Fruit fly (Drosophila melanogaster): ENCODE data around the gene vari.

DNA sequence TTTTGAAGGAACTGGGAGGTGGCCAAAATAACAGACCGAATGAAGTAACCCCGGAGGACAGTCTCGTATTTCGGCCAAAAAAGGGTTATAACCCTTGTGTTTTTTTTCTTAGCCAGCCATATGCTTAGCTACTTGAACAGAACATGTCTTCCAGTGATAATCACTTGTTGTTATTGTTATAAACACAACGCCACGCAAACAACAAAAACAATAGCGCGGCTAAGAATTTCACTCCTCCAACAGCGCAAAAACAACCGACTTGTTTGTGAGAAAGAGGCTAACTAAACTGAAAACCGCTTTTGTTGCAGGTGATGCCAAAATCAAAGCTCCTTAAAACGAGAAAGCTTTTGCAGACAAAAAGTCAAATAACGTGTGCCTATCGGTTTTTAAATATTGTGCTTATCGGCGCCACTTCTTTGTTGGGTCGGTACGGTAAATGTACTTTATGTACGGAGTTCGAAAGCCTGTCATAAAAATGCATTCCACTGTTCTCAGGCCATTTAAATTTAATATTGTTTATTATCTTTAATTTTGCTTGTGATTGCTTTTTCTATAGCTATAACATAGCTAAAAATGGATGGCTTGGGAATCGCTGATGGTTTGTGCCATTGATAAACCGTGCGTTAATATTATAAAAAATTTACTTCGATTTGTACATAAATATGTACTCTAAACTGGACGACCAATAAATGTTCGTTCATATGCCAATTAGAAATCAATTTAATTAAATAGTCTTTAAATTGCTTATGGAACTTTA lies at the start of gene vari:
- TF ChIP-seq CG8478 (optimal IDR thresholded peaks at IDR 0.05): no peak
- TF ChIP-seq CTCF (optimal IDR thresholded peaks at IDR 0.05): no peak

All from S2 (cell line).